Worm (Caenorhabditis elegans) whole organism, mixed stage, embryonic: ENCODE data around the gene T19D2.13.

Experiments used
- ces-1 ChIP-seq: fragments of 150-350 bp; optimal IDR thresholded peaks from 2 replicates; lab custom pipeline; 2014; ENCODE audit warnings: missing biosample characterization, missing genetic modification reagents, missing genetic modification characterization
- hlh-1 ChIP-seq: fragments of 150-350 bp; optimal IDR thresholded peaks from 2 replicates; lab custom pipeline; 2014; ENCODE audit warnings: missing biosample characterization, missing genetic modification reagents, missing genetic modification characterization
- lin-32 ChIP-seq: fragments of 200-800 bp; sonication (Bioruptor generic); optimal IDR thresholded peaks from 2 replicates; lab custom pipeline; 2018; ENCODE audit warnings: mild to moderate bottlenecking, missing genetic modification characterization, missing compliant biosample characterization
- lsy-2 ChIP-seq: fragments of 150-350 bp; optimal IDR thresholded peaks from 2 replicates; lab custom pipeline; 2014; ENCODE audit warnings: missing biosample characterization, missing genetic modification characterization
- mls-2 ChIP-seq: sonication (generic microtip); optimal IDR thresholded peaks from 2 replicates; lab custom pipeline; 2016; ENCODE audit warnings: mild to moderate bottlenecking, missing genetic modification characterization, moderate library complexity, missing compliant biosample characterization
- nhr-237 ChIP-seq: fragments of 150-350 bp; optimal IDR thresholded peaks from 2 replicates; lab custom pipeline; 2014; ENCODE audit warnings: missing biosample characterization, missing genetic modification characterization
- nhr-28 ChIP-seq: fragments of 150-350 bp; optimal IDR thresholded peaks from 2 replicates; lab custom pipeline; 2014; ENCODE audit warnings: missing biosample characterization, missing genetic modification characterization
- sem-2 ChIP-seq: fragments of 200-800 bp; sonication (Bioruptor generic); optimal IDR thresholded peaks from 2 replicates; lab custom pipeline; 2018; ENCODE audit warnings: mild to moderate bottlenecking, missing genetic modification characterization, missing compliant biosample characterization
- snpc-4 ChIP-seq: fragments of 150-350 bp; optimal IDR thresholded peaks from 2 replicates; lab custom pipeline; 2014; ENCODE audit warnings: missing biosample characterization, missing genetic modification characterization
- unc-39 ChIP-seq: fragments of 150-350 bp; optimal IDR thresholded peaks from 2 replicates; lab custom pipeline; 2014; ENCODE audit warnings: missing biosample characterization, missing genetic modification characterization
- unc-62 ChIP-seq: fragments of 150-350 bp; optimal IDR thresholded peaks from 2 replicates; lab custom pipeline; 2014; ENCODE audit warnings: missing biosample characterization, missing genetic modification reagents, missing genetic modification characterization
- ztf-11 ChIP-seq: fragments of 150-350 bp; optimal IDR thresholded peaks from 2 replicates; lab custom pipeline; 2014; ENCODE audit warnings: missing biosample characterization, missing genetic modification characterization

DNA sequence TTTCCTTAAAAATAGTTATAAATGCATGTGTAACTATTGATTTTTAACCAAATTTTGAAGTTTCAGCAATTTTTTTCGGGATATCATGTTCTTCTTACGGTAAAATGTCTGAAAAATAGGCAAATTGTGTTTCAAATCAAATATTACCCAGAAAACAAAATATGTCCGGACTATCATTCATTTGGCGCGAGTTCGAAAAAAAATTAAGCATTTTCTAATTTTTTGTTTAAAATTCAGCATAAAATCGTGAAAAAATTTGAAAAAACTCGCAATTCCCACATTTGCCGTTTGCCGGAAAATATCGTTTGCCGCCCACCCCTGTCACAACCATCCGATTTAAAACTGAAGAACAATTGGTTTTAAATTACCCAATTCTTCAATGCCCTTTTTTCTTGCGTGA is 49.5 kb upstream of the T19D2.13 start:
- TF ChIP-seq ces-1 (no peak), ztf-11 (tag; lab: Kevin White, UChicago) (no peak), nhr-237 (no peak), lsy-2 (no peak), sem-2 (GFP tag; lab: Kevin White, UChicago) (no peak), unc-62 (GFP tag; lab: Kevin White, UChicago) (no peak), unc-39 (tag; lab: Kevin White, UChicago) (no peak), nhr-28 (tag; lab: Kevin White, UChicago) (no peak), snpc-4 (tag; lab: Kevin White, UChicago) (no peak), hlh-1 (no peak), lin-32 (GFP tag; lab: Kevin White, UChicago) (no peak), mls-2 (tag; lab: Kevin White, UChicago) (no peak)
